Worm (Caenorhabditis elegans): ENCODE data around the gene C42C1.19.

ce11 chrIV:12301161-12301560 lies 18.6 kb downstream of the C42C1.19 start, which contains the start of gene oac-59:
- TF ChIP-seq tab-1 (GFP tag; IDR thresholded peaks at IDR 0.05) (no peak), ref-1 (GFP tag; conservative IDR thresholded peaks at IDR 0.05) (no peak), T22C8.4 (GFP tag; IDR thresholded peaks at IDR 0.05) (no peak), ztf-23 (GFP tag; IDR thresholded peaks at IDR 0.05) (no peak), flt-1 (GFP tag; IDR thresholded peaks at IDR 0.05) (no peak), ztf-29 (GFP tag; IDR thresholded peaks at IDR 0.05) (no peak), med-1 (GFP tag; optimal IDR thresholded peaks at IDR 0.05; ENCODE audit: insufficient read depth) (no peak)

All from whole organism, midembryonic.